Fruit fly (Drosophila melanogaster) whole organism, embryonic: ENCODE measurements around the gene Pp4-19C.
A peak's percentile ranks its signal among the peaks of the same experiment; 100 is the strongest.

ENCODE experiments used
- CG10147 ChIP-seq: fragments of 200-800 bp; sonication (Bioruptor generic); optimal IDR thresholded peaks from 2 replicates; lab custom pipeline; 2019; ENCODE audit warnings: missing biosample characterization, mild to moderate bottlenecking, missing genetic modification characterization, moderate library complexity
- CG1024 ChIP-seq: fragments of 200-800 bp; sonication (Bioruptor generic); IDR thresholded peaks from 2 replicates; pipeline ENCODE4 v1.3.6; 2022; ENCODE audit warnings: missing biosample characterization, missing genetic modification characterization
- CG10543 ChIP-seq: fragments of 200-800 bp; sonication (Bioruptor generic); optimal IDR thresholded peaks from 3 replicates; lab custom pipeline; 2017; ENCODE audit warnings: missing biosample characterization, mild to moderate bottlenecking, missing genetic modification characterization, moderate library complexity
- CG10565 ChIP-seq: fragments of 200-800 bp; sonication (Bioruptor generic); optimal IDR thresholded peaks from 3 replicates; lab custom pipeline; 2016; ENCODE audit warnings: missing biosample characterization, mild to moderate bottlenecking, missing genetic modification characterization
- CG11247 ChIP-seq: fragments of 200-800 bp; sonication (Bioruptor generic); IDR thresholded peaks from 2 replicates; pipeline ENCODE4 v1.3.6; 2022; ENCODE audit warnings: missing biosample characterization, missing genetic modification characterization
- CG11456 ChIP-seq: fragments of 200-800 bp; sonication (Bioruptor generic); IDR thresholded peaks from 3 replicates; pipeline ENCODE4 v1.3.6; 2022; ENCODE audit warnings: missing biosample characterization, missing genetic modification characterization
- CG11504 ChIP-seq: fragments of 200-800 bp; sonication (Bioruptor generic); optimal IDR thresholded peaks from 3 replicates; lab custom pipeline; 2019; ENCODE audit warnings: missing biosample characterization, mild to moderate bottlenecking, missing genetic modification characterization, moderate library complexity
- CG12769 ChIP-seq: fragments of 200-800 bp; sonication (Bioruptor generic); optimal IDR thresholded peaks from 2 replicates; lab custom pipeline; 2019; ENCODE audit warnings: missing biosample characterization, mild to moderate bottlenecking, missing genetic modification characterization, moderate library complexity
- CG13894 ChIP-seq: fragments of 200-800 bp; sonication (Bioruptor generic); optimal IDR thresholded peaks from 3 replicates; lab custom pipeline; 2018; ENCODE audit warnings: missing biosample characterization, mild to moderate bottlenecking, missing genetic modification characterization, moderate library complexity
- CG15073 ChIP-seq: fragments of 200-800 bp; sonication (Bioruptor generic); optimal IDR thresholded peaks from 2 replicates; lab custom pipeline; 2016; ENCODE audit warnings: missing biosample characterization, missing genetic modification characterization
- CG15514 ChIP-seq: fragments of 200-800 bp; sonication (Bioruptor generic); optimal IDR thresholded peaks from 3 replicates; lab custom pipeline; 2017; ENCODE audit warnings: missing biosample characterization, missing genetic modification characterization, mild to moderate bottlenecking, moderate library complexity, missing genetic modification reagents
- CG16863 ChIP-seq: fragments of 200-800 bp; sonication (Bioruptor generic); optimal IDR thresholded peaks from 3 replicates; lab custom pipeline; 2016; ENCODE audit warnings: missing biosample characterization, missing genetic modification characterization
- CG17361 ChIP-seq: fragments of 200-800 bp; sonication (Bioruptor generic); IDR thresholded peaks from 3 replicates; pipeline ENCODE4 v1.3.6; 2022; ENCODE audit warnings: missing biosample characterization, missing genetic modification characterization
- CG17912 ChIP-seq: fragments of 200-800 bp; sonication (Bioruptor generic); optimal IDR thresholded peaks from 2 replicates; lab custom pipeline; 2018; ENCODE audit warnings: missing biosample characterization, mild to moderate bottlenecking, missing genetic modification characterization
- CG18262 ChIP-seq: fragments of 200-800 bp; optimal IDR thresholded peaks from 3 replicates; lab custom pipeline; 2019; ENCODE audit warnings: missing biosample characterization, mild to moderate bottlenecking, missing genetic modification characterization, moderate library complexity
- CG2199 ChIP-seq: fragments of 200-800 bp; sonication (Bioruptor generic); IDR thresholded peaks from 3 replicates; pipeline ENCODE4 v1.3.6; 2022; ENCODE audit warnings: missing biosample characterization, missing genetic modification characterization
- CG2202 ChIP-seq: fragments of 200-800 bp; sonication (Bioruptor generic); optimal IDR thresholded peaks from 2 replicates; lab custom pipeline; 2018; ENCODE audit warnings: missing biosample characterization, mild to moderate bottlenecking, missing genetic modification characterization
- CG3065 ChIP-seq: fragments of 200-800 bp; sonication (Bioruptor generic); optimal IDR thresholded peaks from 2 replicates; lab custom pipeline; 2016; ENCODE audit warnings: missing biosample characterization, missing genetic modification characterization
- CG31224 ChIP-seq: fragments of 200-800 bp; sonication (Bioruptor generic); IDR thresholded peaks from 2 replicates; pipeline ENCODE4 v1.3.6; 2022; ENCODE audit warnings: missing biosample characterization, missing genetic modification characterization
- CG4820 ChIP-seq: fragments of 200-800 bp; sonication (Bioruptor generic); optimal IDR thresholded peaks from 3 replicates; lab custom pipeline; 2016; ENCODE audit warnings: missing biosample characterization, missing genetic modification characterization
- CG5953 ChIP-seq: fragments of 200-800 bp; sonication (Bioruptor generic); IDR thresholded peaks from 2 replicates; pipeline ENCODE4 v1.3.6; 2022; ENCODE audit warnings: missing biosample characterization, missing genetic modification characterization
- CG7745 ChIP-seq: fragments of 200-800 bp; sonication (Bioruptor generic); optimal IDR thresholded peaks from 2 replicates; lab custom pipeline; 2018; ENCODE audit warnings: missing biosample characterization, mild to moderate bottlenecking, missing genetic modification characterization, moderate library complexity
- CG7839 ChIP-seq: fragments of 200-800 bp; sonication (Bioruptor generic); optimal IDR thresholded peaks from 3 replicates; lab custom pipeline; 2018; ENCODE audit warnings: missing biosample characterization, mild to moderate bottlenecking, missing genetic modification characterization, moderate library complexity
- CG8388 ChIP-seq: fragments of 200-800 bp; sonication (Bioruptor generic); optimal IDR thresholded peaks from 2 replicates; lab custom pipeline; 2019; ENCODE audit warnings: missing biosample characterization, mild to moderate bottlenecking, missing genetic modification characterization, moderate library complexity
- CG9215 ChIP-seq: fragments of 200-800 bp; sonication (Bioruptor generic); IDR thresholded peaks from 2 replicates; pipeline ENCODE4 v1.3.6; 2022; ENCODE audit warnings: missing biosample characterization, missing genetic modification characterization
- D ChIP-seq, 2 experiments: fragments of 200-800 bp in 1 of 2; fragments of >200 bp in 1 of 2; sonication (Bioruptor generic) in 1 of 2; optimal IDR thresholded peaks; 2 replicates in 1 of 2; 3 replicates in 1 of 2; lab custom pipeline; 2017; ENCODE audit warnings: mild to moderate bottlenecking in 1 of 2, missing biosample characterization in 1 of 2, missing genetic modification characterization in 1 of 2, missing genetic modification reagents in 1 of 2
- Dad ChIP-seq: fragments of 200-800 bp; sonication (Bioruptor generic); optimal IDR thresholded peaks from 3 replicates; lab custom pipeline; 2016; ENCODE audit warnings: missing biosample characterization, missing genetic modification characterization
- E2f2 ChIP-seq: fragments of 200-800 bp; sonication (Bioruptor generic); IDR thresholded peaks from 2 replicates; pipeline ENCODE4 v1.3.6; 2022; ENCODE audit warnings: missing biosample characterization, missing genetic modification characterization
- Ets65A ChIP-seq: fragments of 200-800 bp; sonication (Bioruptor generic); peaks from one replicate; lab custom pipeline; 2016; ENCODE audit warnings: missing biosample characterization, missing genetic modification characterization
- Fer3 ChIP-seq: fragments of 200-800 bp; sonication (Bioruptor generic); optimal IDR thresholded peaks from 2 replicates; lab custom pipeline; 2018; ENCODE audit warnings: missing biosample characterization, mild to moderate bottlenecking, missing genetic modification characterization, moderate library complexity
- Hmr ChIP-seq: fragments of 200-800 bp; sonication (Bioruptor generic); optimal IDR thresholded peaks from 3 replicates; lab custom pipeline; 2017; ENCODE audit warnings: mild to moderate bottlenecking, missing biosample characterization, missing genetic modification reagents, missing genetic modification characterization
- Lpt ChIP-seq: fragments of >200 bp; optimal IDR thresholded peaks from 2 replicates; lab custom pipeline; 2018; ENCODE audit warnings: missing biosample characterization, missing genetic modification characterization
- Sox102F ChIP-seq: fragments of 200-800 bp; sonication (Bioruptor generic); optimal IDR thresholded peaks from 2 replicates; lab custom pipeline; 2018; ENCODE audit warnings: missing biosample characterization, mild to moderate bottlenecking, missing genetic modification characterization, moderate library complexity
- Vsx1 ChIP-seq: fragments of 200-800 bp; sonication (Bioruptor generic); optimal IDR thresholded peaks from 2 replicates; lab custom pipeline; 2017; ENCODE audit warnings: missing biosample characterization, mild to moderate bottlenecking, missing genetic modification characterization, missing genetic modification reagents
- ac ChIP-seq: fragments of 200-800 bp; sonication (Bioruptor generic); optimal IDR thresholded peaks from 3 replicates; lab custom pipeline; 2017; ENCODE audit warnings: missing biosample characterization, mild to moderate bottlenecking, missing genetic modification characterization
- chm ChIP-seq: fragments of 200-800 bp; sonication (Bioruptor generic); IDR thresholded peaks from 2 replicates; pipeline ENCODE4 v1.3.6; 2022; ENCODE audit warnings: missing biosample characterization, missing genetic modification characterization
- fd64A ChIP-seq: fragments of 200-800 bp; sonication (Bioruptor generic); optimal IDR thresholded peaks from 3 replicates; lab custom pipeline; 2018; ENCODE audit warnings: missing biosample characterization, mild to moderate bottlenecking, missing genetic modification characterization
- gce ChIP-seq: fragments of 200-800 bp; sonication (Bioruptor generic); IDR thresholded peaks from 3 replicates; pipeline ENCODE4 v1.3.6; 2022; ENCODE audit warnings: missing biosample characterization, missing genetic modification characterization
- gcm ChIP-seq: fragments of 200-800 bp; sonication (Bioruptor generic); optimal IDR thresholded peaks from 2 replicates; lab custom pipeline; 2019; ENCODE audit warnings: missing biosample characterization, mild to moderate bottlenecking, missing genetic modification characterization, moderate library complexity
- jumu ChIP-seq: fragments of 200-800 bp; sonication (Bioruptor generic); optimal IDR thresholded peaks from 3 replicates; lab custom pipeline; 2016; ENCODE audit warnings: missing biosample characterization, missing genetic modification characterization
- nau ChIP-seq: fragments of 200-800 bp; sonication (Bioruptor generic); optimal IDR thresholded peaks from 3 replicates; lab custom pipeline; 2017; ENCODE audit warnings: missing biosample characterization, mild to moderate bottlenecking, missing genetic modification characterization, missing genetic modification reagents
- nmo ChIP-seq: fragments of 200-800 bp; sonication (Bioruptor generic); optimal IDR thresholded peaks from 2 replicates; lab custom pipeline; 2018; ENCODE audit warnings: missing biosample characterization, mild to moderate bottlenecking, missing genetic modification characterization, moderate library complexity
- odd ChIP-seq: fragments of 200-800 bp; sonication (Bioruptor generic); optimal IDR thresholded peaks from 2 replicates; lab custom pipeline; 2017; ENCODE audit warnings: missing biosample characterization, mild to moderate bottlenecking, missing genetic modification characterization
- onecut ChIP-seq: fragments of 200-800 bp; sonication (Bioruptor generic); IDR thresholded peaks from 2 replicates; pipeline ENCODE4 v1.3.6; 2022; ENCODE audit warnings: missing biosample characterization, missing genetic modification characterization
- row ChIP-seq: fragments of 200-800 bp; sonication (Bioruptor generic); IDR thresholded peaks from 3 replicates; pipeline ENCODE4 v1.3.6; 2022; ENCODE audit warnings: missing biosample characterization, missing genetic modification characterization
- salm ChIP-seq: fragments of 200-800 bp; sonication (Bioruptor generic); optimal IDR thresholded peaks from 2 replicates; lab custom pipeline; 2018; ENCODE audit warnings: missing biosample characterization, mild to moderate bottlenecking, missing genetic modification characterization
- schlank ChIP-seq: fragments of 200-800 bp; sonication (Bioruptor generic); optimal IDR thresholded peaks from 2 replicates; lab custom pipeline; 2018; ENCODE audit warnings: missing biosample characterization, mild to moderate bottlenecking, missing genetic modification characterization
- toy ChIP-seq: fragments of 200-800 bp; sonication (Bioruptor generic); IDR thresholded peaks from 2 replicates; pipeline ENCODE4 v1.3.6; 2022; ENCODE audit warnings: missing biosample characterization, missing genetic modification characterization
- vvl ChIP-seq: fragments of 200-800 bp; sonication (Bioruptor generic); IDR thresholded peaks from 2 replicates; pipeline ENCODE4 v1.3.6; 2022; ENCODE audit warnings: missing biosample characterization, missing genetic modification characterization

Pp4-19C gene

DNA sequence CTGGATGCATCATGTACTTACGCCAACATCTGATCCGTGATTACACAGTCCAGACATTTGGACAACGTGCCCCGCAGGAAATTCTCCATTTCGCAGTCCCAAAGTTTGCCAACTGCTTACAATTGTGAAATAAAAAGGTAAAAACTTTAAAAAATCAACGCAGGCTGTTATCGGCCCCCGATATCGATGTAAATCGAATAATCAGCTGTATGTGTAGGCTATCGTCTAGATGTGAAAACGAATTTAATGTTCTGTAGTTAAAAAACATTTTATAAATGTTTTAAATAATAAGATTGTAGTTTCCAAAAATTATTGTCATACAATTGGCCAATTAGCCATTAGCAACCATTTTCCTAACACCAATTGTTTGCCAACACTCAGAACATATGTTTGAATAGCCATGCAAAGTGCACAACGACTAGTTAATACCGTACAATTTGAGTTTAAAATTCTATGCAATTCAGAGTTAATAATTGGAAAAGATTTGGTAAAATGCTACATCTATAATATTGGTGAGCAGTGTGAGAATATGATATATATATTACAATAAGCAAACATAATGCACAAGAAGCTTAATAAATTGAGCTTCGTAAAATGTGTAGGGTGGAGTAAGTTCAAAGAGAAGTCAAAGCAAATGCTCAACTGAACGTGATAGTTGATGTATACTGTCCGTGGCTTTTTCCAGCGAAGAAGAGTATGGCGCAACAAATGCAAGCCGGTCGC, 5.8 kb upstream of the Pp4-19C start, which contains the start of the genes CG11710 and mal (continued):
- TF ChIP-seq CG2202 (tag; lab: Kevin White, UChicago) (peak; percentile 36), row (GFP tag; lab: Robert Waterston, UW) (peak; percentile 95), CG11504 (tag; lab: Kevin White, UChicago) (peak; percentile 88), fd64A (GFP tag; lab: Kevin White, UChicago) (peak; percentile 52), CG4820 (peak; percentile 84), CG15514 (peak; percentile 54), CG18262 (tag; lab: Kevin White, UChicago) (peak; percentile 86), CG9215 (GFP tag; lab: Robert Waterston, UW) (peak; percentile 79), CG2199 (no peak), schlank (peak; percentile 2), Vsx1 (GFP tag; lab: Kevin White, UChicago) (no peak), CG7745 (tag; lab: Kevin White, UChicago) (no peak), odd (GFP tag; lab: Kevin White, UChicago) (no peak), CG12769 (no peak), Fer3 (tag; lab: Kevin White, UChicago) (peak; percentile 84), CG16863 (GFP tag; lab: Kevin White, UChicago) (peak; percentile 50), ac (GFP tag; lab: Kevin White, UChicago) (no peak), CG1024 (no peak), CG10565 (GFP tag; lab: Kevin White, UChicago) (no peak), CG5953 (GFP tag; lab: Robert Waterston, UW) (no peak), chm (GFP tag; lab: Robert Waterston, UW) (no peak), Hmr (GFP tag; lab: Kevin White, UChicago) (no peak), Ets65A (GFP tag; lab: Kevin White, UChicago) (peak; percentile 97), E2f2 (peak; percentile 39; the same call in 1 of the 2 replicates), toy (GFP tag; lab: Robert Waterston, UW) (no peak), CG13894 (tag; lab: Kevin White, UChicago) (peak; percentile 83), nmo (peak; percentile 91), CG7839 (peak; percentile 90), onecut (GFP tag; lab: Robert Waterston, UW) (peak; percentile 71), Lpt (GFP tag; lab: Kevin White, UChicago) (no peak), nau (GFP tag; lab: Kevin White, UChicago) (no peak), CG17361 (GFP tag; lab: Robert Waterston, UW) (peak; percentile 93), salm (tag; lab: Kevin White, UChicago) (peak; percentile 9), CG3065 (GFP tag; lab: Kevin White, UChicago) (no peak), gce (GFP tag; lab: Robert Waterston, UW) (peak; percentile 33; the same call in 1 of the 3 replicates), CG8388 (GFP tag; lab: Kevin White, UChicago) (peak; percentile 52), CG31224 (GFP tag; lab: Robert Waterston, UW) (peak; percentile 73), Dad (GFP tag; lab: Kevin White, UChicago) (peak; percentile 58), CG10543 (GFP tag; lab: Kevin White, UChicago) (peak; percentile 62), CG11456 (GFP tag; lab: Robert Waterston, UW) (peak; percentile 64; the same call in 2 of the 3 replicates), CG15073 (no peak), vvl (GFP tag; lab: Robert Waterston, UW) (peak; percentile 70; the same call in 1 of the 2 replicates), CG11247 (GFP tag; lab: Robert Waterston, UW) (peak; percentile 45; the same call in 1 of the 2 replicates), gcm (GFP tag; lab: Kevin White, UChicago) (no peak), Sox102F (GFP tag; lab: Kevin White, UChicago) (no peak), CG17912 (GFP tag; lab: Kevin White, UChicago) (no peak), CG10147 (GFP tag; lab: Kevin White, UChicago) (peak; percentile 82), D (optimal IDR thresholded peaks at IDR 0.05; lab: Kevin White, UChicago) (no peak), D (GFP tag; optimal IDR thresholded peaks at IDR 0.05; lab: Kevin White, UChicago) (no peak), jumu (GFP tag; lab: Kevin White, UChicago) (peak; percentile 53)
